Worm (Caenorhabditis elegans) whole organism, L4 larva: ENCODE data around the gene C54C6.4.

Experiments used
- ZK546.5 ChIP-seq, 2 experiments: sonication (generic microtip); optimal IDR thresholded peaks; 2 replicates each; lab custom pipeline; 2017; ENCODE audit warnings: missing biosample characterization in 2 of 2, missing genetic modification characterization in 2 of 2
- ceh-28 ChIP-seq: fragments of 150-350 bp; optimal IDR thresholded peaks from 2 replicates; lab custom pipeline; 2014; ENCODE audit warnings: missing biosample characterization, missing genetic modification reagents, missing genetic modification characterization
- dpl-1 ChIP-seq: fragments of 150-350 bp; optimal IDR thresholded peaks from 2 replicates; lab custom pipeline; 2014; ENCODE audit warnings: missing biosample characterization, missing genetic modification reagents, missing genetic modification characterization
- jun-1 ChIP-seq: fragments of 150-350 bp; optimal IDR thresholded peaks from 2 replicates; lab custom pipeline; 2014; ENCODE audit warnings: missing biosample characterization, missing genetic modification reagents, missing genetic modification characterization
- lin-15B ChIP-seq: fragments of 150-350 bp; sonication (generic microtip); optimal IDR thresholded peaks from 3 replicates; lab custom pipeline; 2014; ENCODE audit warnings: missing biosample characterization, missing genetic modification characterization
- lsy-2 ChIP-seq, 2 experiments: fragments of 150-350 bp in 1 of 2; sonication (generic microtip) in 1 of 2; optimal IDR thresholded peaks; 2 replicates each; lab custom pipeline; 2014 to 2017; ENCODE audit warnings: missing biosample characterization in 2 of 2, missing genetic modification characterization in 2 of 2
- mep-1 ChIP-seq: fragments of 150-350 bp; sonication (generic microtip); optimal IDR thresholded peaks from 3 replicates; lab custom pipeline; 2014; ENCODE audit warnings: missing biosample characterization, missing genetic modification characterization
- nhr-28 ChIP-seq: fragments of 150-350 bp; optimal IDR thresholded peaks from 2 replicates; lab custom pipeline; 2014; ENCODE audit warnings: missing biosample characterization, missing genetic modification characterization
- pqm-1 ChIP-seq: sonication (generic microtip); optimal IDR thresholded peaks from 2 replicates; lab custom pipeline; 2017; ENCODE audit warnings: missing biosample characterization, missing genetic modification characterization
- snpc-4 ChIP-seq: fragments of 150-350 bp; optimal IDR thresholded peaks from 2 replicates; lab custom pipeline; 2014; ENCODE audit warnings: missing biosample characterization, missing genetic modification characterization
- tag-97 ChIP-seq: fragments of 200-800 bp; sonication (Bioruptor generic); IDR thresholded peaks from 2 replicates; pipeline ENCODE4 v1.3.6; 2022; ENCODE audit warnings: missing genetic modification characterization, missing compliant biosample characterization
- unc-130 ChIP-seq: sonication (generic microtip); optimal IDR thresholded peaks from 2 replicates; lab custom pipeline; 2016; ENCODE audit warnings: missing genetic modification reagents, missing genetic modification characterization, missing compliant biosample characterization
- zag-1 ChIP-seq: fragments of 150-350 bp; optimal IDR thresholded peaks from 2 replicates; lab custom pipeline; 2014; ENCODE audit warnings: missing biosample characterization, missing genetic modification characterization

ce11 chrIII:3571371-3571902 is 18.0 kb downstream of the C54C6.4 start:
- TF ChIP-seq lsy-2 (tag; optimal IDR thresholded peaks at IDR 0.05; lab: Kevin White, UChicago) (no peak), unc-130 (GFP tag; lab: Kevin White, UChicago) (no peak), lin-15B (tag; lab: Kevin White, UChicago) (no peak), ceh-28 (tag; lab: Kevin White, UChicago) (no peak), nhr-28 (tag; lab: Kevin White, UChicago) (peak; percentile 26), snpc-4 (tag; lab: Kevin White, UChicago) (no peak), tag-97 (GFP tag; lab: Robert Waterston, UW) (no peak), pqm-1 (tag; lab: Kevin White, UChicago) (peak; percentile 39), jun-1 (tag; lab: Kevin White, UChicago) (no peak), mep-1 (tag; lab: Kevin White, UChicago) (no peak), ZK546.5 (tag; optimal IDR thresholded peaks at IDR 0.05; lab: Kevin White, UChicago) (no peak), zag-1 (tag; lab: Kevin White, UChicago) (no peak), dpl-1 (GFP tag; lab: Kevin White, UChicago) (no peak)
